Fruit fly (Drosophila melanogaster) whole organism, prepupa: Measurements from ENCODE around the gene BthD.

Experiments
- Blimp-1 ChIP-seq: fragments of 200-800 bp; sonication (Bioruptor generic); optimal IDR thresholded peaks from 3 replicates; lab custom pipeline; 2017; ENCODE audit warnings: missing biosample characterization, missing genetic modification characterization, mild to moderate bottlenecking, moderate library complexity, missing genetic modification reagents
- CG10631 ChIP-seq: fragments of 200-800 bp; sonication (Bioruptor generic); optimal IDR thresholded peaks from 2 replicates; lab custom pipeline; 2016; ENCODE audit warnings: missing biosample characterization, missing genetic modification characterization
- CG10669 ChIP-seq: fragments of 200-800 bp; sonication (Bioruptor generic); optimal IDR thresholded peaks from 3 replicates; lab custom pipeline; 2018; ENCODE audit warnings: missing biosample characterization, mild to moderate bottlenecking, missing genetic modification characterization, moderate library complexity
- CG11762 ChIP-seq: fragments of 200-800 bp; sonication (Bioruptor generic); optimal IDR thresholded peaks from 3 replicates; lab custom pipeline; 2016; ENCODE audit warnings: missing biosample characterization, missing genetic modification characterization; ENCODE audit not compliant: insufficient read depth
- CG11902 ChIP-seq: fragments of 200-800 bp; sonication (Bioruptor generic); optimal IDR thresholded peaks from 3 replicates; lab custom pipeline; 2016; ENCODE audit warnings: missing biosample characterization, missing genetic modification characterization
- CG15336 ChIP-seq: fragments of 200-800 bp; sonication (Bioruptor generic); IDR thresholded peaks from 2 replicates; pipeline ENCODE4 v1.3.6; 2022; ENCODE audit warnings: missing biosample characterization, missing genetic modification characterization
- CG1621 ChIP-seq: fragments of 200-800 bp; sonication (Bioruptor generic); optimal IDR thresholded peaks from 3 replicates; lab custom pipeline; 2018; ENCODE audit warnings: missing biosample characterization, mild to moderate bottlenecking, missing genetic modification characterization
- CG16779 ChIP-seq: fragments of 200-800 bp; sonication (Bioruptor generic); optimal IDR thresholded peaks from 3 replicates; lab custom pipeline; 2017; ENCODE audit warnings: missing biosample characterization, mild to moderate bottlenecking, missing genetic modification characterization
- CG3032 ChIP-seq: fragments of 200-800 bp; optimal IDR thresholded peaks from 2 replicates; lab custom pipeline; 2019; ENCODE audit warnings: missing biosample characterization, mild to moderate bottlenecking, missing genetic modification characterization, moderate library complexity
- CG31627 ChIP-seq: fragments of 200-800 bp; sonication (Bioruptor generic); optimal IDR thresholded peaks from 3 replicates; lab custom pipeline; 2016; ENCODE audit warnings: missing biosample characterization, missing genetic modification characterization
- CG32006 ChIP-seq: fragments of 200-800 bp; sonication (Bioruptor generic); optimal IDR thresholded peaks from 3 replicates; lab custom pipeline; 2017; ENCODE audit warnings: missing biosample characterization, mild to moderate bottlenecking, missing genetic modification characterization
- CG34406 ChIP-seq: fragments of 200-800 bp; sonication (Bioruptor generic); optimal IDR thresholded peaks from 3 replicates; lab custom pipeline; 2016; ENCODE audit warnings: missing biosample characterization, missing genetic modification characterization
- CG3919 ChIP-seq: fragments of 200-800 bp; sonication (Bioruptor generic); optimal IDR thresholded peaks from 3 replicates; lab custom pipeline; 2016; ENCODE audit warnings: missing biosample characterization, missing genetic modification characterization
- CG4318 ChIP-seq: fragments of 200-800 bp; sonication (Bioruptor generic); optimal IDR thresholded peaks from 3 replicates; lab custom pipeline; 2017; ENCODE audit warnings: missing biosample characterization, mild to moderate bottlenecking, missing genetic modification characterization
- CG6163 ChIP-seq: fragments of 200-800 bp; sonication (Bioruptor generic); IDR thresholded peaks from 3 replicates; pipeline ENCODE4 v1.3.6; 2022; ENCODE audit warnings: missing biosample characterization, missing genetic modification characterization
- CG6792 ChIP-seq: fragments of 200-800 bp; sonication (Bioruptor generic); optimal IDR thresholded peaks from 3 replicates; lab custom pipeline; 2016; ENCODE audit warnings: missing biosample characterization, missing genetic modification characterization
- CG6808 ChIP-seq: fragments of 200-800 bp; sonication (Bioruptor generic); optimal IDR thresholded peaks from 3 replicates; lab custom pipeline; 2017; ENCODE audit warnings: missing biosample characterization, missing genetic modification characterization, mild to moderate bottlenecking, moderate library complexity, missing genetic modification reagents
- CG7368 ChIP-seq: fragments of 200-800 bp; sonication (Bioruptor generic); optimal IDR thresholded peaks from 3 replicates; lab custom pipeline; 2016; ENCODE audit warnings: missing biosample characterization, missing genetic modification characterization
- CG8119 ChIP-seq: fragments of 200-800 bp; sonication (Bioruptor generic); IDR thresholded peaks from 3 replicates; pipeline ENCODE4 v1.3.6; 2022; ENCODE audit warnings: missing biosample characterization, missing genetic modification characterization
- CG8319 ChIP-seq: fragments of 200-800 bp; sonication (Bioruptor generic); optimal IDR thresholded peaks from 3 replicates; lab custom pipeline; 2016; ENCODE audit warnings: missing biosample characterization, missing genetic modification characterization
- CG8632 ChIP-seq: fragments of 200-800 bp; sonication (Bioruptor generic); optimal IDR thresholded peaks from 3 replicates; lab custom pipeline; 2016; ENCODE audit warnings: missing biosample characterization, missing genetic modification characterization
- Eip75B ChIP-seq: fragments of 200-800 bp; sonication (Bioruptor generic); optimal IDR thresholded peaks from 3 replicates; lab custom pipeline; 2016; ENCODE audit warnings: missing biosample characterization, missing genetic modification characterization
- Eip78C ChIP-seq: fragments of 200-800 bp; sonication (Bioruptor generic); peaks from one replicate; lab custom pipeline; 2016; ENCODE audit warnings: missing biosample characterization, missing genetic modification characterization
- Eip93F ChIP-seq: fragments of 200-800 bp; sonication (Bioruptor generic); optimal IDR thresholded peaks from 2 replicates; lab custom pipeline; 2016; ENCODE audit warnings: missing biosample characterization, mild to moderate bottlenecking, missing genetic modification characterization
- Ets21C ChIP-seq: fragments of 200-800 bp; sonication (Bioruptor generic); optimal IDR thresholded peaks from 3 replicates; lab custom pipeline; 2016; ENCODE audit warnings: missing biosample characterization, missing genetic modification characterization
- Ets96B ChIP-seq: fragments of 200-800 bp; optimal IDR thresholded peaks from 2 replicates; lab custom pipeline; 2019; ENCODE audit warnings: missing biosample characterization, mild to moderate bottlenecking, missing genetic modification characterization, moderate library complexity
- Gug ChIP-seq: fragments of 200-800 bp; sonication (Bioruptor generic); IDR thresholded peaks from 2 replicates; pipeline ENCODE4 v1.3.6; 2022; ENCODE audit warnings: missing biosample characterization, missing genetic modification characterization
- Hr38 ChIP-seq: sonication (Bioruptor generic); optimal IDR thresholded peaks from 2 replicates; lab custom pipeline; 2016; ENCODE audit warnings: missing biosample characterization, missing genetic modification characterization
- Hr39 ChIP-seq: fragments of 200-800 bp; sonication (Bioruptor generic); optimal IDR thresholded peaks from 2 replicates; lab custom pipeline; 2016; ENCODE audit warnings: missing biosample characterization, missing genetic modification characterization
- Hr4 ChIP-seq: fragments of 200-800 bp; sonication (Bioruptor generic); optimal IDR thresholded peaks from 3 replicates; lab custom pipeline; 2016; ENCODE audit warnings: missing biosample characterization, missing genetic modification characterization
- Lpt ChIP-seq: fragments of 200-800 bp; sonication (Bioruptor generic); optimal IDR thresholded peaks from 3 replicates; lab custom pipeline; 2016; ENCODE audit warnings: missing biosample characterization, missing genetic modification characterization
- OdsH ChIP-seq: fragments of 200-800 bp; sonication (Bioruptor generic); optimal IDR thresholded peaks from 3 replicates; lab custom pipeline; 2016; ENCODE audit warnings: missing biosample characterization, missing genetic modification characterization
- Smox ChIP-seq: fragments of 200-800 bp; sonication (Bioruptor generic); optimal IDR thresholded peaks from 3 replicates; lab custom pipeline; 2016; ENCODE audit warnings: missing biosample characterization, missing genetic modification characterization
- Sox102F ChIP-seq: fragments of 200-800 bp; sonication (Bioruptor generic); optimal IDR thresholded peaks from 2 replicates; lab custom pipeline; 2016; ENCODE audit warnings: missing biosample characterization, mild to moderate bottlenecking, missing genetic modification characterization
- Sox14 ChIP-seq: fragments of 200-800 bp; sonication (Bioruptor generic); optimal IDR thresholded peaks from 3 replicates; lab custom pipeline; 2016; ENCODE audit warnings: missing biosample characterization, missing genetic modification characterization
- Sox15 ChIP-seq: fragments of 200-800 bp; sonication (Bioruptor generic); optimal IDR thresholded peaks from 3 replicates; lab custom pipeline; 2016; ENCODE audit warnings: missing biosample characterization, missing genetic modification characterization
- achi ChIP-seq: fragments of 200-800 bp; sonication (Bioruptor generic); optimal IDR thresholded peaks from 3 replicates; lab custom pipeline; 2016; ENCODE audit warnings: missing biosample characterization, missing genetic modification characterization
- acj6 ChIP-seq: fragments of 200-800 bp; sonication (Bioruptor generic); optimal IDR thresholded peaks from 3 replicates; lab custom pipeline; 2016; ENCODE audit warnings: missing biosample characterization, missing genetic modification characterization
- cyc ChIP-seq: fragments of 200-800 bp; sonication (Bioruptor generic); optimal IDR thresholded peaks from 3 replicates; lab custom pipeline; 2016; ENCODE audit warnings: missing biosample characterization, missing genetic modification characterization
- dac ChIP-seq: fragments of 200-800 bp; sonication (Bioruptor generic); optimal IDR thresholded peaks from 2 replicates; lab custom pipeline; 2017; ENCODE audit warnings: missing biosample characterization, mild to moderate bottlenecking, missing genetic modification characterization
- eg ChIP-seq: fragments of 200-800 bp; sonication (Bioruptor generic); IDR thresholded peaks from 3 replicates; pipeline ENCODE4 v1.3.6; 2022; ENCODE audit warnings: missing biosample characterization, missing genetic modification characterization
- esn ChIP-seq: fragments of 200-800 bp; sonication (Bioruptor generic); optimal IDR thresholded peaks from 2 replicates; lab custom pipeline; 2016; ENCODE audit warnings: missing biosample characterization, mild to moderate bottlenecking, missing genetic modification characterization, moderate library complexity
- fd59A ChIP-seq: fragments of 200-800 bp; sonication (Bioruptor generic); optimal IDR thresholded peaks from 2 replicates; lab custom pipeline; 2017; ENCODE audit warnings: missing biosample characterization, mild to moderate bottlenecking, missing genetic modification characterization, missing genetic modification reagents
- fd85E ChIP-seq: fragments of 200-800 bp; sonication (Bioruptor generic); optimal IDR thresholded peaks from 3 replicates; lab custom pipeline; 2016; ENCODE audit warnings: missing biosample characterization, missing genetic modification characterization
- fkh ChIP-seq: fragments of 200-800 bp; sonication (Bioruptor generic); optimal IDR thresholded peaks from 3 replicates; lab custom pipeline; 2017; ENCODE audit warnings: missing biosample characterization, mild to moderate bottlenecking, missing genetic modification characterization, moderate library complexity
- lz ChIP-seq: fragments of 200-800 bp; sonication (Bioruptor generic); optimal IDR thresholded peaks from 3 replicates; lab custom pipeline; 2016; ENCODE audit warnings: missing biosample characterization, missing genetic modification characterization
- net ChIP-seq: fragments of 200-800 bp; sonication (Bioruptor generic); optimal IDR thresholded peaks from 3 replicates; lab custom pipeline; 2016; ENCODE audit warnings: missing biosample characterization, missing genetic modification characterization
- pdm3 ChIP-seq: fragments of 200-800 bp; sonication (Bioruptor generic); optimal IDR thresholded peaks from 3 replicates; lab custom pipeline; 2016; ENCODE audit warnings: missing biosample characterization, missing genetic modification characterization
- salr ChIP-seq, 2 experiments: fragments of 200-800 bp; sonication (Bioruptor generic); optimal IDR thresholded peaks; 3 replicates each; lab custom pipeline; 2016 to 2018; ENCODE audit warnings: missing biosample characterization in 2 of 2, missing genetic modification characterization in 2 of 2, mild to moderate bottlenecking in 1 of 2
- ss ChIP-seq, 2 experiments: fragments of 200-800 bp; sonication (Bioruptor generic); optimal IDR thresholded peaks; 2 replicates in 1 of 2; 3 replicates in 1 of 2; lab custom pipeline; 2017 to 2018; ENCODE audit warnings: mild to moderate bottlenecking in 2 of 2, missing biosample characterization in 2 of 2, missing genetic modification characterization in 2 of 2, moderate library complexity in 1 of 2
- svp ChIP-seq: fragments of 200-800 bp; sonication (Bioruptor generic); peaks from one replicate; lab custom pipeline; 2016; ENCODE audit warnings: missing biosample characterization, missing genetic modification characterization
- topi ChIP-seq: fragments of 200-800 bp; sonication (Bioruptor generic); optimal IDR thresholded peaks from 3 replicates; lab custom pipeline; 2016; ENCODE audit warnings: missing biosample characterization, missing genetic modification characterization
- vri ChIP-seq: fragments of 200-800 bp; sonication (Bioruptor generic); optimal IDR thresholded peaks from 3 replicates; lab custom pipeline; 2016; ENCODE audit warnings: missing biosample characterization, mild to moderate bottlenecking, missing genetic modification characterization

Gene BthD

DNA sequence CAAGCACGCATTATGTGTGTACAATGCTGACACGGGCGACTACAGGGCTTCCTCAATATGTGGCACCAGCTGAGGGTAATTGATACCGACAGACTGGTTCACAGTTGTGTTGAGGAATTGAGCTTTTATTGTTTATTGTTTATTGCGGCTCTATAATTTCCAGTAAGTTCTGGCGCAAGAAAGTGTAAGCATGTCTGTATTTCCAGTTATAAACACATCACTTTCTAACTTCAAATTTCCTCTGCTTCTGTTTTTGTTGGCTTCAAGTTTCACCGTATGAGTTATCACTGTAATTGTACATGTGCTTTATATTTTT, 14.6 kb downstream of the BthD start:
- TF ChIP-seq dac (GFP tag; lab: Kevin White, UChicago) = no peak
- TF ChIP-seq CG6163 = no peak
- TF ChIP-seq OdsH (GFP tag; lab: Kevin White, UChicago) = no peak
- peak; percentile 62 for TF ChIP-seq CG32006 (GFP tag; lab: Kevin White, UChicago)
- TF ChIP-seq CG16779 (tag; lab: Kevin White, UChicago) = no peak
- no peak for TF ChIP-seq CG1621
- peak; percentile 67 for TF ChIP-seq Eip78C
- peak; percentile 51 for TF ChIP-seq pdm3
- peak; percentile 19 for TF ChIP-seq CG34406 (GFP tag; lab: Kevin White, UChicago)
- no peak for TF ChIP-seq Smox
- TF ChIP-seq Ets21C (GFP tag; lab: Kevin White, UChicago) = no peak
- TF ChIP-seq CG31627 (GFP tag; lab: Kevin White, UChicago) = peak; percentile 36
- TF ChIP-seq achi (GFP tag; lab: Kevin White, UChicago) = peak; percentile 37
- TF ChIP-seq Blimp-1 = no peak
- TF ChIP-seq cyc = peak; percentile 48
- no peak for TF ChIP-seq Sox15 (GFP tag; lab: Kevin White, UChicago)
- TF ChIP-seq Hr4 (GFP tag; lab: Kevin White, UChicago) = no peak
- TF ChIP-seq Sox14 = peak; percentile 43
- peak; percentile 34 for TF ChIP-seq CG6808 (GFP tag; lab: Kevin White, UChicago)
- TF ChIP-seq CG10631 (GFP tag; lab: Kevin White, UChicago) = peak; percentile 20
- no peak for TF ChIP-seq CG11902 (GFP tag; lab: Kevin White, UChicago)
- peak; percentile 26 for TF ChIP-seq CG3032 (tag; lab: Kevin White, UChicago)
- peak in 1 of 2 experiments; percentile 22 for TF ChIP-seq salr (GFP tag; optimal IDR thresholded peaks at IDR 0.05; lab: Kevin White, UChicago)
- TF ChIP-seq net (GFP tag; lab: Kevin White, UChicago) = peak; percentile 45
- TF ChIP-seq Sox102F = peak; percentile 23
- no peak for TF ChIP-seq fd85E
- TF ChIP-seq vri = no peak
- TF ChIP-seq fd59A (GFP tag; lab: Kevin White, UChicago) = peak; percentile 11
- TF ChIP-seq CG4318 (GFP tag; lab: Kevin White, UChicago) = no peak
- TF ChIP-seq lz = peak; percentile 35
- peak; percentile 20 for TF ChIP-seq Ets96B (tag; lab: Kevin White, UChicago)
- TF ChIP-seq Hr38 (GFP tag; lab: Kevin White, UChicago) = no peak
- peak; percentile 1 for TF ChIP-seq Lpt (GFP tag; lab: Kevin White, UChicago)
- TF ChIP-seq CG8119 (GFP tag; lab: Robert Waterston, UW) = peak; percentile 53; the same call in 2 of the 3 replicates
- peak; percentile 41 for TF ChIP-seq esn (GFP tag; lab: Kevin White, UChicago)
- TF ChIP-seq eg (GFP tag; lab: Robert Waterston, UW) = no peak
- peak; percentile 39 for TF ChIP-seq CG7368
- peak; percentile 11 to 41 for TF ChIP-seq ss (GFP tag; optimal IDR thresholded peaks at IDR 0.05; lab: Kevin White, UChicago)
- no peak for TF ChIP-seq acj6
- no peak for TF ChIP-seq svp (GFP tag; lab: Kevin White, UChicago)
- TF ChIP-seq CG3919 (GFP tag; lab: Kevin White, UChicago) = peak; percentile 28
- TF ChIP-seq CG11762 = no peak
- no peak for TF ChIP-seq Hr39 (GFP tag; lab: Kevin White, UChicago)
- TF ChIP-seq Eip93F = no peak
- peak; percentile 47 for TF ChIP-seq fkh (GFP tag; lab: Kevin White, UChicago)
- peak; percentile 14 for TF ChIP-seq Eip75B (GFP tag; lab: Kevin White, UChicago)
- TF ChIP-seq Gug = no peak
- TF ChIP-seq CG15336 (GFP tag; lab: Robert Waterston, UW) = peak; percentile 52; the same call in 1 of the 2 replicates
- peak; percentile 25 for TF ChIP-seq CG6792 (GFP tag; lab: Kevin White, UChicago)
- TF ChIP-seq topi (GFP tag; lab: Kevin White, UChicago) = peak; percentile 9
- peak; percentile 15 for TF ChIP-seq CG10669 (GFP tag; lab: Kevin White, UChicago)
- peak; percentile 21 for TF ChIP-seq CG8632 (GFP tag; lab: Kevin White, UChicago)
- TF ChIP-seq CG8319 (GFP tag; lab: Kevin White, UChicago) = no peak
